Worm (Caenorhabditis elegans) whole organism, L3 larva: ENCODE data around the gene fbxa-63.

Experiments used
- nhr-23 ChIP-seq: fragments of 150-350 bp; optimal IDR thresholded peaks from 2 replicates; lab custom pipeline; 2014; ENCODE audit warnings: missing biosample characterization, missing genetic modification reagents, missing genetic modification characterization
- nhr-43 ChIP-seq: sonication (generic microtip); optimal IDR thresholded peaks from 2 replicates; lab custom pipeline; 2016; ENCODE audit warnings: mild to moderate bottlenecking, missing genetic modification characterization, missing compliant biosample characterization; ENCODE audit not compliant: poor library complexity, severe bottlenecking
- sea-2 ChIP-seq: fragments of 150-350 bp; sonication (generic microtip); optimal IDR thresholded peaks from 4 replicates; lab custom pipeline; 2014; ENCODE audit warnings: missing biosample characterization, missing genetic modification reagents, missing genetic modification characterization
- unc-62 ChIP-seq: fragments of 150-350 bp; sonication (generic microtip); optimal IDR thresholded peaks from 4 replicates; lab custom pipeline; 2014; ENCODE audit warnings: missing biosample characterization, missing genetic modification reagents, missing genetic modification characterization
- ztf-11 ChIP-seq: fragments of 150-350 bp; optimal IDR thresholded peaks from 2 replicates; lab custom pipeline; 2014; ENCODE audit warnings: missing biosample characterization, missing genetic modification characterization
- ztf-4 ChIP-seq: fragments of 150-350 bp; optimal IDR thresholded peaks from 2 replicates; lab custom pipeline; 2014; ENCODE audit warnings: missing biosample characterization, missing genetic modification characterization

- TF ChIP-seq unc-62 (GFP tag; lab: Kevin White, UChicago), result no peak
- no peak for TF ChIP-seq sea-2 (GFP tag; lab: Kevin White, UChicago)
- TF ChIP-seq nhr-43 (tag; lab: Kevin White, UChicago), result no peak
- no peak for TF ChIP-seq nhr-23 (tag; lab: Kevin White, UChicago)
- TF ChIP-seq ztf-11 (tag; lab: Kevin White, UChicago), result no peak
- no peak for TF ChIP-seq ztf-4 (tag; lab: Kevin White, UChicago)
Observed at ce11 chrIII:1225116-1225515, 18.2 kb upstream of the fbxa-63 start.
